Fruit fly (Drosophila melanogaster): Measurements from ENCODE around the gene mib2.

Gene mib2

dm6 chr2L:19014032-19014880, 20.0 kb upstream of the mib2 start:
- TF ChIP-seq CG10669 (GFP tag; optimal IDR thresholded peaks at IDR 0.05) = peak; percentile 59
- TF ChIP-seq CG8119 (GFP tag; IDR thresholded peaks at IDR 0.05) = peak; percentile 40; the same call in 1 of the 3 replicates
- no peak for TF ChIP-seq CG1621 (tag; optimal IDR thresholded peaks at IDR 0.05)
- no peak for TF ChIP-seq Blimp-1 (GFP tag; optimal IDR thresholded peaks at IDR 0.05)
- peak; percentile 29 for TF ChIP-seq CG6792 (GFP tag; optimal IDR thresholded peaks at IDR 0.05)
- no peak for TF ChIP-seq Lpt (GFP tag; optimal IDR thresholded peaks at IDR 0.05)
- peak; percentile 73 for TF ChIP-seq svp (GFP tag)
- no peak for TF ChIP-seq vri (GFP tag; optimal IDR thresholded peaks at IDR 0.05)
- TF ChIP-seq CG7368 (GFP tag; optimal IDR thresholded peaks at IDR 0.05) = no peak
- no peak for TF ChIP-seq Ets21C (GFP tag; optimal IDR thresholded peaks at IDR 0.05)
- peak; percentile 15 for TF ChIP-seq CG4318 (GFP tag; optimal IDR thresholded peaks at IDR 0.05)
- TF ChIP-seq CG15336 (GFP tag; IDR thresholded peaks at IDR 0.05) = peak; percentile 47
- TF ChIP-seq esn (GFP tag; optimal IDR thresholded peaks at IDR 0.05) = peak; percentile 54
- TF ChIP-seq Eip93F (GFP tag; optimal IDR thresholded peaks at IDR 0.05) = no peak
- peak; percentile 33 for TF ChIP-seq CG9139 (GFP tag; optimal IDR thresholded peaks at IDR 0.05)
- peak; percentile 27 for TF ChIP-seq Sox102F (GFP tag; optimal IDR thresholded peaks at IDR 0.05)
- peak; percentile 61 for TF ChIP-seq dsx (GFP tag; optimal IDR thresholded peaks at IDR 0.05; ENCODE audit: poor library complexity, severe bottlenecking)
- TF ChIP-seq cyc (GFP tag; optimal IDR thresholded peaks at IDR 0.05) = peak; percentile 11
- TF ChIP-seq Hr4 (GFP tag; optimal IDR thresholded peaks at IDR 0.05) = peak; percentile 39
- no peak for TF ChIP-seq Sox15 (GFP tag; optimal IDR thresholded peaks at IDR 0.05)
- TF ChIP-seq Sox14 (GFP tag; optimal IDR thresholded peaks at IDR 0.05) = no peak
- peak; percentile 38 for TF ChIP-seq achi (GFP tag; optimal IDR thresholded peaks at IDR 0.05)
- TF ChIP-seq CG3919 (GFP tag; optimal IDR thresholded peaks at IDR 0.05) = peak; percentile 30
- TF ChIP-seq CG10631 (GFP tag; optimal IDR thresholded peaks at IDR 0.05) = peak; percentile 41
- peak; percentile 55 to 66 for TF ChIP-seq ss (GFP tag; optimal IDR thresholded peaks at IDR 0.05)
- TF ChIP-seq OdsH (GFP tag; optimal IDR thresholded peaks at IDR 0.05) = peak; percentile 52
- no peak for TF ChIP-seq Hr38 (GFP tag; optimal IDR thresholded peaks at IDR 0.05)
- peak; percentile 22 for TF ChIP-seq lz (GFP tag; optimal IDR thresholded peaks at IDR 0.05)
- TF ChIP-seq CG34406 (GFP tag; optimal IDR thresholded peaks at IDR 0.05) = peak; percentile 19
- no peak for TF ChIP-seq Gug (GFP tag; IDR thresholded peaks at IDR 0.05)
- TF ChIP-seq Eip78C (GFP tag) = peak; percentile 86
- TF ChIP-seq Met (GFP tag; optimal IDR thresholded peaks at IDR 0.05) = peak; percentile 11
- peak; percentile 28 for TF ChIP-seq Smox (GFP tag; optimal IDR thresholded peaks at IDR 0.05)
- no peak for TF ChIP-seq fd85E (GFP tag; optimal IDR thresholded peaks at IDR 0.05)
- peak; percentile 28 for TF ChIP-seq CG11762 (GFP tag; optimal IDR thresholded peaks at IDR 0.05; ENCODE audit: insufficient read depth)
- TF ChIP-seq CG11294 (GFP tag; IDR thresholded peaks at IDR 0.05) = no peak
- TF ChIP-seq dac (GFP tag; optimal IDR thresholded peaks at IDR 0.05) = no peak
- TF ChIP-seq pdm3 (GFP tag; optimal IDR thresholded peaks at IDR 0.05) = peak; percentile 19
- TF ChIP-seq CG6854 (GFP tag; optimal IDR thresholded peaks at IDR 0.05) = no peak
- peak; percentile 23 for TF ChIP-seq fd59A (GFP tag; optimal IDR thresholded peaks at IDR 0.05)
- TF ChIP-seq CG11902 (GFP tag; optimal IDR thresholded peaks at IDR 0.05) = no peak
- TF ChIP-seq eg (GFP tag; IDR thresholded peaks at IDR 0.05) = no peak
- no peak for TF ChIP-seq Hr39 (GFP tag; optimal IDR thresholded peaks at IDR 0.05)
- peak; percentile 58 for TF ChIP-seq CG32006 (GFP tag; optimal IDR thresholded peaks at IDR 0.05)
- peak; percentile 23 for TF ChIP-seq fkh (GFP tag; optimal IDR thresholded peaks at IDR 0.05)
- peak in 1 of 2 experiments; percentile 35 for TF ChIP-seq salr (GFP tag; optimal IDR thresholded peaks at IDR 0.05)
- TF ChIP-seq CG16779 (tag; optimal IDR thresholded peaks at IDR 0.05) = peak; percentile 10
- TF ChIP-seq net (GFP tag; optimal IDR thresholded peaks at IDR 0.05) = no peak
- peak; percentile 14 for TF ChIP-seq Eip75B (GFP tag; optimal IDR thresholded peaks at IDR 0.05)
- no peak for TF ChIP-seq CG8319 (GFP tag; optimal IDR thresholded peaks at IDR 0.05)
- peak; percentile 44 for TF ChIP-seq CG8632 (GFP tag; optimal IDR thresholded peaks at IDR 0.05)
